Fruit fly (Drosophila melanogaster): ENCODE results near the gene CG45075.
A peak's percentile ranks its signal among the peaks of the same experiment; 100 is the strongest.

The CG45075 gene

dm6 chr2L:6088371-6089365 lies 2.5 kb upstream of the CG45075 start:
- TF ChIP-seq spab (GFP tag; optimal IDR thresholded peaks at IDR 0.05) (no peak), CG6163 (GFP tag; IDR thresholded peaks at IDR 0.05) (peak; percentile 70), CG10631 (GFP tag; optimal IDR thresholded peaks at IDR 0.05) (no peak), net (GFP tag; optimal IDR thresholded peaks at IDR 0.05) (peak; percentile 14), Ets21C (GFP tag; optimal IDR thresholded peaks at IDR 0.05) (no peak), Gug (GFP tag; IDR thresholded peaks at IDR 0.05) (peak; percentile 53), achi (GFP tag; optimal IDR thresholded peaks at IDR 0.05) (no peak), salr (GFP tag; optimal IDR thresholded peaks at IDR 0.05) (peak in 1 of 2 experiments; percentile 35), Eip93F (GFP tag; optimal IDR thresholded peaks at IDR 0.05) (no peak), CG31627 (GFP tag; optimal IDR thresholded peaks at IDR 0.05) (peak; percentile 23), Hr39 (GFP tag; optimal IDR thresholded peaks at IDR 0.05) (no peak), dac (GFP tag; optimal IDR thresholded peaks at IDR 0.05) (no peak), CG6808 (GFP tag; optimal IDR thresholded peaks at IDR 0.05) (no peak), acj6 (GFP tag; optimal IDR thresholded peaks at IDR 0.05) (no peak), CG4318 (GFP tag; optimal IDR thresholded peaks at IDR 0.05) (no peak), CG3919 (GFP tag; optimal IDR thresholded peaks at IDR 0.05) (no peak), CG8119 (GFP tag; IDR thresholded peaks at IDR 0.05) (0 out of 3 replicates have a peak, but pooled peaks have one; percentile 15), CG34406 (GFP tag; optimal IDR thresholded peaks at IDR 0.05) (no peak), CG8632 (GFP tag; optimal IDR thresholded peaks at IDR 0.05) (no peak), vri (GFP tag; optimal IDR thresholded peaks at IDR 0.05) (peak; percentile 72), CG11294 (GFP tag; IDR thresholded peaks at IDR 0.05) (no peak), dsx (GFP tag; optimal IDR thresholded peaks at IDR 0.05; ENCODE audit: poor library complexity, severe bottlenecking) (peak; percentile 80), fkh (GFP tag; optimal IDR thresholded peaks at IDR 0.05) (peak; percentile 95), Sox14 (GFP tag; optimal IDR thresholded peaks at IDR 0.05) (peak; percentile 77), Blimp-1 (GFP tag; optimal IDR thresholded peaks at IDR 0.05) (peak; percentile 99), CG10669 (GFP tag; optimal IDR thresholded peaks at IDR 0.05) (no peak), Eip75B (GFP tag; optimal IDR thresholded peaks at IDR 0.05) (peak; percentile 93), Ets96B (tag; optimal IDR thresholded peaks at IDR 0.05) (no peak), Met (GFP tag; optimal IDR thresholded peaks at IDR 0.05) (peak; percentile 100), Lpt (GFP tag; optimal IDR thresholded peaks at IDR 0.05) (peak; percentile 21), CG16779 (tag; optimal IDR thresholded peaks at IDR 0.05) (peak; percentile 66), fd59A (GFP tag; optimal IDR thresholded peaks at IDR 0.05) (no peak), CG1621 (tag; optimal IDR thresholded peaks at IDR 0.05) (peak; percentile 53), eg (GFP tag; IDR thresholded peaks at IDR 0.05) (peak; percentile 56; the same call in 2 of the 3 replicates), CG6792 (GFP tag; optimal IDR thresholded peaks at IDR 0.05) (no peak), OdsH (GFP tag; optimal IDR thresholded peaks at IDR 0.05) (no peak), topi (GFP tag; optimal IDR thresholded peaks at IDR 0.05) (peak; percentile 17), Sox15 (GFP tag; optimal IDR thresholded peaks at IDR 0.05) (no peak), CG11762 (GFP tag; optimal IDR thresholded peaks at IDR 0.05; ENCODE audit: insufficient read depth) (no peak), esn (GFP tag; optimal IDR thresholded peaks at IDR 0.05) (peak; percentile 32), Hr4 (GFP tag; optimal IDR thresholded peaks at IDR 0.05) (no peak), CG7368 (GFP tag; optimal IDR thresholded peaks at IDR 0.05) (no peak), CG32006 (GFP tag; optimal IDR thresholded peaks at IDR 0.05) (no peak), CG6276 (GFP tag; optimal IDR thresholded peaks at IDR 0.05) (no peak), fd85E (GFP tag; optimal IDR thresholded peaks at IDR 0.05) (no peak), pdm3 (GFP tag; optimal IDR thresholded peaks at IDR 0.05) (no peak), ss (GFP tag; optimal IDR thresholded peaks at IDR 0.05) (no peak), CG6854 (GFP tag; optimal IDR thresholded peaks at IDR 0.05) (peak; percentile 72), CG9139 (GFP tag; optimal IDR thresholded peaks at IDR 0.05) (no peak)

Data from whole organism, prepupa.